Fruit fly (Drosophila melanogaster): ENCODE results near the gene RpL35A.

DNA sequence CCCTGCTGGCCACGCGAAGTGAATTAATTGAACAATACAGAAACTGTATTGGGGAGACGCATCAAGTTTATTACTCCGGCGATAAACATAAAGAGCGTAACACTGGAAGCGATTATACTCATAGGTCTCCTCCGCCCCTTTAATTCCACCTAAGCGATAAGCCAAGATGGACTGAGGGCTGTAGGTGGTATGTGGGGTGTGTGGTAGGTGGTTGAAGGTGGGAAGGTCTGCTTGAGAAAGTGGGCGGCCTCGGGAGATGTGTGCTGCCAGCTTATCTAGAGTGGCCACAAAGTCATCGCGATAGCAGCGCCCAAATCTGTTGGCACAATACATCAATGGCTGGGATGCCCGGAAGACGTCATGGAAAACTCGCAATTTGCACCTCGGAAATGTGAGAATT is 30.7 kb upstream of the RpL35A start:
- TF ChIP-seq foxo (GFP tag; optimal IDR thresholded peaks at IDR 0.05) (no peak), sv (GFP tag; optimal IDR thresholded peaks at IDR 0.05) (no peak), usp (GFP tag; optimal IDR thresholded peaks at IDR 0.05) (no peak), Hr78 (GFP tag; optimal IDR thresholded peaks at IDR 0.05) (no peak), OdsH (GFP tag; optimal IDR thresholded peaks at IDR 0.05) (no peak), sage (GFP tag; optimal IDR thresholded peaks at IDR 0.05) (no peak), Abd-B (GFP tag; optimal IDR thresholded peaks at IDR 0.05) (no peak), Vsx2 (GFP tag; optimal IDR thresholded peaks at IDR 0.05; ENCODE audit: partially characterized antibody) (no peak)
